Worm (Caenorhabditis elegans): ENCODE results near the gene prp-21.

- no peak for TF ChIP-seq madf-2 (tag; optimal IDR thresholded peaks at IDR 0.05)
- TF ChIP-seq rnt-1 (tag; optimal IDR thresholded peaks at IDR 0.05), result no peak
- TF ChIP-seq zip-5 (tag; optimal IDR thresholded peaks at IDR 0.05), result no peak
- no peak for TF ChIP-seq Y22D7AL.16 (tag; optimal IDR thresholded peaks at IDR 0.05)
- TF ChIP-seq syd-9 (tag; optimal IDR thresholded peaks at IDR 0.05), result no peak
- TF ChIP-seq sdc-2 (tag; optimal IDR thresholded peaks at IDR 0.05), result no peak
- TF ChIP-seq K02D7.2 (tag; optimal IDR thresholded peaks at IDR 0.05), result no peak
Measured at ce11 chrII:509230-509629, 24.6 kb downstream of the prp-21 start, which contains the start of gene srh-105.
